Fruit fly (Drosophila melanogaster): ENCODE results near the gene Lgr4.

Gene Lgr4

dm6 chrX:13221311-13221710 is 32.3 kb upstream of the Lgr4 start (continued):
- TF ChIP-seq bbx (GFP tag; IDR thresholded peaks at IDR 0.05; ENCODE audit: partially characterized antibody) (no peak), CG14441 (GFP tag; IDR thresholded peaks at IDR 0.05) (no peak), CG10321 (GFP tag; IDR thresholded peaks at IDR 0.05) (no peak), maf-S (GFP tag; optimal IDR thresholded peaks at IDR 0.05) (no peak), Dek (tag; optimal IDR thresholded peaks at IDR 0.05) (no peak), dm (GFP tag; optimal IDR thresholded peaks at IDR 0.05) (no peak), CG7839 (tag; optimal IDR thresholded peaks at IDR 0.05) (no peak)

dm6 chrX:13220418-13220817 is 31.5 kb upstream of the Lgr4 start:
- TF ChIP-seq CG4820 (GFP tag; optimal IDR thresholded peaks at IDR 0.05) (no peak), CG11695 (GFP tag; IDR thresholded peaks at IDR 0.05) (0 out of 3 replicates have a peak, but pooled peaks have one; percentile 11), ssp (GFP tag; IDR thresholded peaks at IDR 0.05) (no peak), CG15479 (GFP tag; optimal IDR thresholded peaks at IDR 0.05) (no peak), prd (optimal IDR thresholded peaks at IDR 0.05) (no peak), prd (GFP tag; IDR thresholded peaks at IDR 0.05) (no peak), CG7556 (GFP tag; optimal IDR thresholded peaks at IDR 0.05) (no peak), sens (GFP tag) (peak; percentile 12), cas (GFP tag; IDR thresholded peaks at IDR 0.05) (no peak), CG17568 (GFP tag; optimal IDR thresholded peaks at IDR 0.05) (no peak), stwl (tag; optimal IDR thresholded peaks at IDR 0.05) (peak; percentile 14), CG9437 (GFP tag; optimal IDR thresholded peaks at IDR 0.05) (peak; percentile 5), phol (tag; optimal IDR thresholded peaks at IDR 0.05) (peak; percentile 12), CG7839 (tag; optimal IDR thresholded peaks at IDR 0.05) (no peak), CG17361 (GFP tag; IDR thresholded peaks at IDR 0.05) (0 out of 3 replicates have a peak, but pooled peaks have one; percentile 17), CG11093 (GFP tag; IDR thresholded peaks at IDR 0.05) (no peak)

- no peak for TF ChIP-seq CG12942 (GFP tag; optimal IDR thresholded peaks at IDR 0.05)
- TF ChIP-seq CG18764 (GFP tag; optimal IDR thresholded peaks at IDR 0.05): no peak
- TF ChIP-seq CG10267 (tag; optimal IDR thresholded peaks at IDR 0.05): no peak
- TF ChIP-seq sqz (GFP tag; optimal IDR thresholded peaks at IDR 0.05): no peak
- no peak for TF ChIP-seq CG9817 (tag; optimal IDR thresholded peaks at IDR 0.05)
- no peak for TF ChIP-seq CG3995 (GFP tag; optimal IDR thresholded peaks at IDR 0.05)
- no peak for TF ChIP-seq onecut (GFP tag; IDR thresholded peaks at IDR 0.05)
- no peak for TF ChIP-seq cg (GFP tag; optimal IDR thresholded peaks at IDR 0.05)
- no peak for TF ChIP-seq dimm (GFP tag; IDR thresholded peaks at IDR 0.05)
- no peak for TF ChIP-seq Nf-YB (GFP tag; optimal IDR thresholded peaks at IDR 0.05)
- no peak for TF ChIP-seq Doc2 (GFP tag; IDR thresholded peaks at IDR 0.05)
- TF ChIP-seq PHDP (tag; optimal IDR thresholded peaks at IDR 0.05): no peak
- TF ChIP-seq Dip2 (GFP tag; IDR thresholded peaks at IDR 0.05): no peak
- no peak for TF ChIP-seq CG18619 (GFP tag; optimal IDR thresholded peaks at IDR 0.05)
- no peak for TF ChIP-seq nerfin-2 (GFP tag; IDR thresholded peaks at IDR 0.05; ENCODE audit: partially characterized antibody)
- no peak for TF ChIP-seq aop (GFP tag; IDR thresholded peaks at IDR 0.05)
- no peak for TF ChIP-seq ttk (GFP tag; IDR thresholded peaks at IDR 0.05)
- no peak for TF ChIP-seq hth (optimal IDR thresholded peaks at IDR 0.05)
- TF ChIP-seq tna (GFP tag; IDR thresholded peaks at IDR 0.05; ENCODE audit: partially characterized antibody): no peak
- TF ChIP-seq crp (GFP tag; optimal IDR thresholded peaks at IDR 0.05): no peak
- TF ChIP-seq CG10321 (GFP tag; IDR thresholded peaks at IDR 0.05): no peak
- no peak for TF ChIP-seq CG9727 (GFP tag; optimal IDR thresholded peaks at IDR 0.05)
- TF ChIP-seq CG7357 (GFP tag; IDR thresholded peaks at IDR 0.05): no peak
- TF ChIP-seq tgo (GFP tag; IDR thresholded peaks at IDR 0.05): no peak
- no peak for TF ChIP-seq D (optimal IDR thresholded peaks at IDR 0.05)
- no peak for TF ChIP-seq D (GFP tag; optimal IDR thresholded peaks at IDR 0.05)
- no peak for TF ChIP-seq Poxn (GFP tag; IDR thresholded peaks at IDR 0.05)
- TF ChIP-seq Neu2 (GFP tag; optimal IDR thresholded peaks at IDR 0.05; ENCODE audit: borderline replicate concordance): no peak
- no peak for TF ChIP-seq CG12104 (GFP tag; optimal IDR thresholded peaks at IDR 0.05)
- peak; percentile 53; the same call in 1 of the 2 replicates for TF ChIP-seq vvl (GFP tag; IDR thresholded peaks at IDR 0.05)
Observed at dm6 chrX:13219290-13219689, 30.3 kb upstream of the Lgr4 start.

Measured in whole organism, embryonic.